Worm (Caenorhabditis elegans) whole organism, L3 larva: Measurements from ENCODE around the gene F36H1.3.

Experiments used
- R02D3.7 ChIP-seq: fragments of 150-350 bp; optimal IDR thresholded peaks from 2 replicates; lab custom pipeline; 2014; ENCODE audit warnings: missing biosample characterization, missing genetic modification characterization
- ZK546.5 ChIP-seq: sonication (generic microtip); optimal IDR thresholded peaks from 2 replicates; lab custom pipeline; 2017; ENCODE audit warnings: missing biosample characterization, missing genetic modification characterization
- aly-2 ChIP-seq: fragments of 150-350 bp; optimal IDR thresholded peaks from 2 replicates; lab custom pipeline; 2014; ENCODE audit warnings: missing biosample characterization, missing genetic modification characterization
- ama-1 ChIP-seq: fragments of 150-350 bp; optimal IDR thresholded peaks from 2 replicates; lab custom pipeline; 2018
- ceh-16 ChIP-seq: sonication (generic microtip); optimal IDR thresholded peaks from 2 replicates; lab custom pipeline; 2017; ENCODE audit warnings: missing biosample characterization, missing genetic modification characterization
- ceh-28 ChIP-seq: fragments of 150-350 bp; optimal IDR thresholded peaks from 2 replicates; lab custom pipeline; 2014; ENCODE audit warnings: missing biosample characterization, missing genetic modification reagents, missing genetic modification characterization
- ceh-82 ChIP-seq: fragments of 150-350 bp; optimal IDR thresholded peaks from 2 replicates; lab custom pipeline; 2014; ENCODE audit warnings: missing biosample characterization, missing genetic modification characterization
- ceh-9 ChIP-seq: sonication (generic microtip); optimal IDR thresholded peaks from 2 replicates; lab custom pipeline; 2018; ENCODE audit warnings: missing biosample characterization, missing genetic modification characterization
- daf-12 ChIP-seq: fragments of 150-350 bp; optimal IDR thresholded peaks from 2 replicates; lab custom pipeline; 2014; ENCODE audit warnings: missing biosample characterization, missing genetic modification reagents, missing genetic modification characterization
- egl-27 ChIP-seq: sonication (generic microtip); optimal IDR thresholded peaks from 4 replicates; lab custom pipeline; 2017; ENCODE audit warnings: missing biosample characterization, missing genetic modification reagents, missing genetic modification characterization
- egl-5 ChIP-seq: fragments of 150-350 bp; optimal IDR thresholded peaks from 2 replicates; lab custom pipeline; 2017; ENCODE audit warnings: missing biosample characterization, missing genetic modification reagents, missing genetic modification characterization, inconsistent platforms
- elt-1 ChIP-seq: fragments of 150-350 bp; optimal IDR thresholded peaks from 2 replicates; lab custom pipeline; 2014; ENCODE audit warnings: missing biosample characterization, missing genetic modification characterization
- elt-2 ChIP-seq: sonication (generic microtip); optimal IDR thresholded peaks from 2 replicates; lab custom pipeline; 2016; ENCODE audit warnings: missing genetic modification reagents, mild to moderate bottlenecking, missing genetic modification characterization, missing compliant biosample characterization
- elt-3 ChIP-seq, 3 experiments: fragments of 150-350 bp in 1 of 3; sonication (generic microtip) in 2 of 3; optimal IDR thresholded peaks; 2 replicates in 2 of 3; 4 replicates in 1 of 3; lab custom pipeline; 2014 to 2017; ENCODE audit warnings: missing biosample characterization in 3 of 3, missing genetic modification characterization in 3 of 3
- eor-1 ChIP-seq, 2 experiments: fragments of 150-350 bp; optimal IDR thresholded peaks; 2 replicates each; lab custom pipeline; 2014 to 2018; ENCODE audit warnings: missing biosample characterization in 2 of 2, missing genetic modification characterization in 2 of 2
- fkh-10 ChIP-seq: sonication (generic microtip); optimal IDR thresholded peaks from 2 replicates; lab custom pipeline; 2017; ENCODE audit warnings: missing biosample characterization, missing genetic modification reagents, missing genetic modification characterization
- fkh-2 ChIP-seq: fragments of 150-350 bp; optimal IDR thresholded peaks from 2 replicates; lab custom pipeline; 2014; ENCODE audit warnings: missing biosample characterization, missing genetic modification reagents, missing genetic modification characterization
- fos-1 ChIP-seq: fragments of 150-350 bp; optimal IDR thresholded peaks from 2 replicates; lab custom pipeline; 2014; ENCODE audit warnings: missing biosample characterization, missing genetic modification characterization
- hmg-11 ChIP-seq: sonication (generic microtip); optimal IDR thresholded peaks from 2 replicates; lab custom pipeline; 2016; ENCODE audit warnings: missing genetic modification characterization, missing compliant biosample characterization
- jun-1 ChIP-seq: fragments of 150-350 bp; optimal IDR thresholded peaks from 2 replicates; lab custom pipeline; 2014; ENCODE audit warnings: missing biosample characterization, missing genetic modification reagents, missing genetic modification characterization
- lin-15B ChIP-seq: fragments of 150-350 bp; optimal IDR thresholded peaks from 2 replicates; lab custom pipeline; 2014; ENCODE audit warnings: missing biosample characterization, missing genetic modification characterization
- lin-39 ChIP-seq: fragments of 150-350 bp; optimal IDR thresholded peaks from 2 replicates; lab custom pipeline; 2018; ENCODE audit warnings: missing biosample characterization, missing genetic modification reagents, missing genetic modification characterization
- lsy-12 ChIP-seq: sonication (generic microtip); optimal IDR thresholded peaks from 2 replicates; lab custom pipeline; 2016; ENCODE audit warnings: mild to moderate bottlenecking, missing genetic modification characterization, missing compliant biosample characterization
- mdl-1 ChIP-seq: fragments of 150-350 bp; optimal IDR thresholded peaks from 2 replicates; lab custom pipeline; 2014; ENCODE audit warnings: missing biosample characterization, missing genetic modification characterization
- mml-1 ChIP-seq: fragments of 150-350 bp; sonication (generic microtip); optimal IDR thresholded peaks from 3 replicates; lab custom pipeline; 2014; ENCODE audit warnings: missing biosample characterization, missing genetic modification characterization
- nfya-1 ChIP-seq: sonication (generic microtip); optimal IDR thresholded peaks from 2 replicates; lab custom pipeline; 2017; ENCODE audit warnings: missing genetic modification characterization, mild to moderate bottlenecking, missing compliant biosample characterization, antibody characterized with exemption, moderate library complexity; ENCODE audit not compliant: insufficient read depth
- nhr-11 ChIP-seq: fragments of 150-350 bp; optimal IDR thresholded peaks from 2 replicates; lab custom pipeline; 2014; ENCODE audit warnings: missing biosample characterization, missing genetic modification characterization
- nhr-12 ChIP-seq: fragments of 150-350 bp; optimal IDR thresholded peaks from 2 replicates; lab custom pipeline; 2014; ENCODE audit warnings: missing biosample characterization, missing genetic modification characterization
- nhr-23 ChIP-seq: fragments of 150-350 bp; optimal IDR thresholded peaks from 2 replicates; lab custom pipeline; 2014; ENCODE audit warnings: missing biosample characterization, missing genetic modification reagents, missing genetic modification characterization
- nhr-237 ChIP-seq: fragments of 150-350 bp; optimal IDR thresholded peaks from 2 replicates; lab custom pipeline; 2014; ENCODE audit warnings: missing biosample characterization, missing genetic modification characterization
- nhr-25 ChIP-seq: sonication (generic microtip); optimal IDR thresholded peaks from 2 replicates; lab custom pipeline; 2017; ENCODE audit warnings: missing biosample characterization, missing genetic modification characterization
- nhr-28 ChIP-seq: fragments of 150-350 bp; optimal IDR thresholded peaks from 2 replicates; lab custom pipeline; 2014; ENCODE audit warnings: missing biosample characterization, missing genetic modification characterization
- nhr-43 ChIP-seq: sonication (generic microtip); optimal IDR thresholded peaks from 2 replicates; lab custom pipeline; 2016; ENCODE audit warnings: mild to moderate bottlenecking, missing genetic modification characterization, missing compliant biosample characterization; ENCODE audit not compliant: poor library complexity, severe bottlenecking
- nhr-67 ChIP-seq: fragments of 150-350 bp; optimal IDR thresholded peaks from 2 replicates; lab custom pipeline; 2014; ENCODE audit warnings: missing biosample characterization, missing genetic modification characterization
- nhr-76 ChIP-seq: fragments of 150-350 bp; sonication (generic microtip); optimal IDR thresholded peaks from 5 replicates; lab custom pipeline; 2014; ENCODE audit warnings: missing biosample characterization, missing genetic modification characterization
- nhr-77 ChIP-seq: fragments of 150-350 bp; optimal IDR thresholded peaks from 2 replicates; lab custom pipeline; 2014; ENCODE audit warnings: missing biosample characterization, missing genetic modification characterization
- pha-4 ChIP-seq: fragments of 150-350 bp; optimal IDR thresholded peaks from 2 replicates; lab custom pipeline; 2014; ENCODE audit warnings: missing biosample characterization, missing genetic modification reagents, missing genetic modification characterization
- pqm-1 ChIP-seq: fragments of 150-350 bp; optimal IDR thresholded peaks from 2 replicates; lab custom pipeline; 2017; ENCODE audit warnings: missing biosample characterization, missing genetic modification characterization, inconsistent platforms
- sea-2 ChIP-seq: fragments of 150-350 bp; sonication (generic microtip); optimal IDR thresholded peaks from 4 replicates; lab custom pipeline; 2014; ENCODE audit warnings: missing biosample characterization, missing genetic modification reagents, missing genetic modification characterization
- skn-1 ChIP-seq: fragments of 150-350 bp; optimal IDR thresholded peaks from 2 replicates; lab custom pipeline; 2014; ENCODE audit warnings: missing biosample characterization, missing genetic modification characterization
- snpc-4 ChIP-seq: fragments of 150-350 bp; optimal IDR thresholded peaks from 2 replicates; lab custom pipeline; 2014; ENCODE audit warnings: missing biosample characterization, missing genetic modification characterization
- tbx-2 ChIP-seq: sonication (generic microtip); optimal IDR thresholded peaks from 2 replicates; lab custom pipeline; 2016; ENCODE audit warnings: mild to moderate bottlenecking, missing genetic modification characterization, missing compliant biosample characterization
- unc-39 ChIP-seq: sonication (generic microtip); optimal IDR thresholded peaks from 4 replicates; lab custom pipeline; 2017; ENCODE audit warnings: missing biosample characterization, missing genetic modification characterization
- unc-62 ChIP-seq: fragments of 150-350 bp; sonication (generic microtip); optimal IDR thresholded peaks from 4 replicates; lab custom pipeline; 2014; ENCODE audit warnings: missing biosample characterization, missing genetic modification reagents, missing genetic modification characterization
- zag-1 ChIP-seq: fragments of 150-350 bp; optimal IDR thresholded peaks from 2 replicates; lab custom pipeline; 2014; ENCODE audit warnings: missing biosample characterization, missing genetic modification characterization
- ztf-11 ChIP-seq: fragments of 150-350 bp; optimal IDR thresholded peaks from 2 replicates; lab custom pipeline; 2014; ENCODE audit warnings: missing biosample characterization, missing genetic modification characterization
- ztf-4 ChIP-seq: fragments of 150-350 bp; optimal IDR thresholded peaks from 2 replicates; lab custom pipeline; 2014; ENCODE audit warnings: missing biosample characterization, missing genetic modification characterization

The F36H1.3 gene

DNA sequence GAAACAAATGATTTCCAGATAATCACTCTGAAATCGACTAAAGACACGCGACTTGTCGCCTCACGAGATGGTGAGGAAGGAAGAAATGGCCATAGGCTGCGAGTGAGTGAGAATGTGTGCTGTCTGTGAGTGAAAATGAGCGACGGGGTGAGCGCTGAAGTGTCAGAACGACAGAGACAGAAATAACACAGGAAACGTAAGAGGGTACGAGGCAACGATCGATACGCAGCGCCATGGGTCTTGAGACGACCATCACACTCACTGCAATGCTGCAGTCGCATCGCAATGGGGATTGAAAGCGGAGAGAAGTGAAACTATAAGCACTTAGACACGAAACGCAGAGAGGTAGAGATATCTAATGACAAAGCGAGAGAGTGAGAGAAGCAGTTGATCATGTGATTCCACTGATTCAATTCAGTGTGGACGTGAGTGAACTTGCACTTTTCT, 32.9 kb downstream of the F36H1.3 start:
- TF ChIP-seq ama-1 (lab: Kevin White, UChicago) = peak; percentile 89
- TF ChIP-seq R02D3.7 (tag; lab: Kevin White, UChicago) = peak; percentile 74
- TF ChIP-seq jun-1 = peak; percentile 92
- TF ChIP-seq hmg-11 (tag; lab: Kevin White, UChicago) = peak; percentile 99
- no peak for TF ChIP-seq mml-1
- TF ChIP-seq nhr-12 (tag; lab: Kevin White, UChicago) = no peak
- peak; percentile 37 for TF ChIP-seq fkh-2
- no peak for TF ChIP-seq aly-2 (tag; lab: Kevin White, UChicago)
- TF ChIP-seq nhr-43 (tag; lab: Kevin White, UChicago) = peak; percentile 86
- TF ChIP-seq nhr-237 (tag; lab: Kevin White, UChicago) = no peak
- TF ChIP-seq ceh-28 (tag; lab: Kevin White, UChicago) = peak; percentile 96
- TF ChIP-seq nhr-11 (tag; lab: Kevin White, UChicago) = peak; percentile 83
- no peak for TF ChIP-seq ceh-9 (tag; lab: Kevin White, UChicago)
- no peak for TF ChIP-seq eor-1 (tag; optimal IDR thresholded peaks at IDR 0.05; lab: Kevin White, UChicago)
- TF ChIP-seq sea-2 (GFP tag; lab: Kevin White, UChicago) = peak; percentile 21
- TF ChIP-seq pqm-1 (tag; lab: Kevin White, UChicago) = peak; percentile 41
- peak; percentile 92 for TF ChIP-seq nhr-23
- peak; percentile 86 for TF ChIP-seq tbx-2
- TF ChIP-seq egl-27 (tag; lab: Kevin White, UChicago) = peak; percentile 91
- peak; percentile 80 for TF ChIP-seq elt-2
- peak; percentile 16 for TF ChIP-seq nhr-77
- peak; percentile 96 for TF ChIP-seq egl-5 (tag; lab: Kevin White, UChicago)
- no peak for TF ChIP-seq nhr-28 (tag; lab: Kevin White, UChicago)
- peak; percentile 49 for TF ChIP-seq fkh-10
- TF ChIP-seq nhr-25 (tag; lab: Kevin White, UChicago) = peak; percentile 96
- no peak for TF ChIP-seq nhr-67 (tag; lab: Kevin White, UChicago)
- TF ChIP-seq zag-1 (tag; lab: Kevin White, UChicago) = peak; percentile 91
- peak; percentile 83 for TF ChIP-seq lin-15B (tag; lab: Kevin White, UChicago)
- TF ChIP-seq ztf-11 (tag; lab: Kevin White, UChicago) = no peak
- TF ChIP-seq lin-39 = peak; percentile 91
- peak; percentile 55 for TF ChIP-seq snpc-4 (tag; lab: Kevin White, UChicago)
- peak; percentile 94 for TF ChIP-seq nfya-1 (tag; lab: Kevin White, UChicago)
- no peak for TF ChIP-seq daf-12
- TF ChIP-seq skn-1 (tag; lab: Kevin White, UChicago) = peak; percentile 80
- peak; percentile 16 for TF ChIP-seq ZK546.5
- no peak for TF ChIP-seq unc-39 (tag; lab: Kevin White, UChicago)
- TF ChIP-seq elt-1 (tag; lab: Kevin White, UChicago) = peak; percentile 12
- peak; percentile 88 for TF ChIP-seq lsy-12
- peak; percentile 88 for TF ChIP-seq pha-4 (tag; lab: Kevin White, UChicago)
- peak; percentile 54 for TF ChIP-seq nhr-76 (tag; lab: Kevin White, UChicago)
- TF ChIP-seq fos-1 = no peak
- peak; percentile 22 for TF ChIP-seq ceh-82
- peak; percentile 20 for TF ChIP-seq ztf-4 (tag; lab: Kevin White, UChicago)
- peak in 1 of 3 experiments; percentile 1 for TF ChIP-seq elt-3 (tag; optimal IDR thresholded peaks at IDR 0.05; lab: Kevin White, UChicago)
- peak; percentile 13 for TF ChIP-seq mdl-1 (tag; lab: Kevin White, UChicago)
- peak; percentile 90 for TF ChIP-seq unc-62 (GFP tag; lab: Kevin White, UChicago)
- TF ChIP-seq ceh-16 (tag; lab: Kevin White, UChicago) = no peak
